Worm (Caenorhabditis elegans) whole organism, late embryonic: Measurements from ENCODE around the gene F56C9.6.

Source experiments
- ama-1 ChIP-seq: fragments of 150-350 bp; optimal IDR thresholded peaks from 2 replicates; lab custom pipeline; 2014
- ceh-9 ChIP-seq: sonication (generic microtip); optimal IDR thresholded peaks from 2 replicates; lab custom pipeline; 2016; ENCODE audit warnings: mild to moderate bottlenecking, missing genetic modification characterization, inconsistent platforms, missing compliant biosample characterization
- fkh-10 ChIP-seq: fragments of 150-350 bp; optimal IDR thresholded peaks from 2 replicates; lab custom pipeline; 2014; ENCODE audit warnings: missing biosample characterization, missing genetic modification reagents, missing genetic modification characterization
- pha-2 ChIP-seq: sonication (generic microtip); optimal IDR thresholded peaks from 2 replicates; lab custom pipeline; 2017; ENCODE audit warnings: mild to moderate bottlenecking, missing genetic modification characterization, missing compliant biosample characterization
- ref-2 ChIP-seq: sonication (generic microtip); optimal IDR thresholded peaks from 2 replicates; lab custom pipeline; 2016; ENCODE audit warnings: missing genetic modification characterization, missing compliant biosample characterization
- tbx-2 ChIP-seq: sonication (generic microtip); optimal IDR thresholded peaks from 2 replicates; lab custom pipeline; 2016; ENCODE audit warnings: missing genetic modification characterization, missing compliant biosample characterization
- ttx-3 ChIP-seq: sonication (generic microtip); optimal IDR thresholded peaks from 2 replicates; lab custom pipeline; 2016; ENCODE audit warnings: missing genetic modification reagents, missing genetic modification characterization, missing compliant biosample characterization
- unc-86 ChIP-seq: sonication (generic microtip); optimal IDR thresholded peaks from 2 replicates; lab custom pipeline; 2016; ENCODE audit warnings: missing genetic modification characterization, missing compliant biosample characterization

DNA sequence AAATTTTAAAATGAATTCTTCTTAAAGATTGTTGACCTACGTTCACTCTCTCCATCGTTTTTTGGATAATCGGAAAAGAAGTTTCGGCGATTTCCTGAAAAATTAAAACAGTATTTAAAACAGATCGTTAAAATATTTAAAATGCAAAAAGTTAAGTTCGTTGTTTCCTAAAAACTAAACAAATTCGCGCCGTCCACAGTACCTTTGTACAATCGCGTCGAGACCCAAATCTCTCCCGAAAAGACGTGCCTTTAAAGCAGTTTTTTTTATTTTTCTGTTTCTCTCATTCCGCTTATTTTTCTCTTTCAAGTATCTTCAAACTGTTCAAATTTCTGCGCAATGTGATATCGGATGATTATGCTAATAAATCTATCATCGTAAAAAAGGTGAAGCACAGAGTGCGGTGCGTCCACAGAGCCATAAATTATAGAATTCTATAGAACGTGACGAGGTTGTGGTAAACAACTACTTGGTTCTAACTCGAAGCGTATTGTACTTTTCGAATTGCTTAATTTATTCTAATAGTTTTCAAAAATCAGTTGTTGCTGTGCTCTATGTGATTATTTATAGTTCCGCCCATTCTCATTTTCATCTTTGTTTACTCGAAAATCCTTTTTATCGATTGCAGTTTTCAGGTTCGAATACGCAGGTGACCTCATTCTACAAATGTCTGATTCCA, at the start of gene F56C9.6, which contains the start of gene F56C9.3:
- TF ChIP-seq tbx-2 (tag; lab: Kevin White, UChicago) (no peak), ceh-9 (no peak), ama-1 (lab: Kevin White, UChicago) (no peak), fkh-10 (GFP tag; lab: Kevin White, UChicago) (no peak), ttx-3 (tag; lab: Kevin White, UChicago) (no peak), unc-86 (tag; lab: Kevin White, UChicago) (no peak), ref-2 (tag; lab: Kevin White, UChicago) (no peak), pha-2 (tag; lab: Kevin White, UChicago) (no peak)
